Worm (Caenorhabditis elegans): ENCODE data around the gene srz-24.
A peak's percentile ranks its signal among the peaks of the same experiment; 100 is the strongest.

srz-24 gene

ce11 chrIV:4981027-4981426 lies at the start of gene srz-24:
srz-24 (minus strand) TSS chrIV:4981127.
- TF ChIP-seq efl-1 (optimal IDR thresholded peaks at IDR 0.05) (no peak), efl-1 (GFP tag; optimal IDR thresholded peaks at IDR 0.05 in 1 of 2) (peak in 1 of 2 experiments; percentile 57), snpc-4 (tag; optimal IDR thresholded peaks at IDR 0.05) (no peak), hlh-4 (tag; optimal IDR thresholded peaks at IDR 0.05) (peak; percentile 9)

DNA sequence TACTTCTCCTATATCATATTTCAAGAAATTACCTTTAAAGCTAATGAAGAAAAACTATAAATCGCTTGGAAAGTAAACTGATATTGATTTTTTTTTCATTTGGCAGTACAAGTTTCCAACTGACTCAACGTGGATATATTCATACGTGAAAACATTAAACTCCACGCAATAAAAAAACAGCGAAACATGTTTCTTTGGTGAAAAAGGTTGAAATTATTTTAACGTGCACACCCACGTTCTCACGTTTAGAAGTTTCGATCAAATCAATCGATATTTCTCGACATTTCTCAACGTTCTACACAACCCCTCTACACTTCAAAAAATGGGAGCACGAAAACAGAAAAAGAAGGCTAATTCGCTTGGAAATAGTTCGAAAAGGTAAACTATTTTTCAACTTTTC lies 48.1 kb upstream of the srz-24 start, which contains the start of the genes best-6 and C09B9.2:
Gene best-6 (minus strand): TSS at position 101 of the 400 bp plus-strand sequence.
Gene C09B9.2 (plus strand): TSS at position 314 of the 400 bp plus-strand sequence.
- TF ChIP-seq nhr-237 (tag; optimal IDR thresholded peaks at IDR 0.05) = no peak
- no peak for TF ChIP-seq snu-23 (GFP tag; optimal IDR thresholded peaks at IDR 0.05)
- TF ChIP-seq skn-1 (tag; optimal IDR thresholded peaks at IDR 0.05) = no peak
- no peak for TF ChIP-seq fos-1 (tag; optimal IDR thresholded peaks at IDR 0.05)
- TF ChIP-seq egl-27 (tag; optimal IDR thresholded peaks at IDR 0.05) = no peak
- no peak for TF ChIP-seq sptf-1 (tag; optimal IDR thresholded peaks at IDR 0.05)
- no peak for TF ChIP-seq aha-1 (tag; optimal IDR thresholded peaks at IDR 0.05)
- TF ChIP-seq isw-1 (GFP tag; IDR thresholded peaks at IDR 0.05) = no peak
- TF ChIP-seq nhr-90 (tag; optimal IDR thresholded peaks at IDR 0.05; ENCODE audit: poor library complexity) = no peak
- TF ChIP-seq hlh-4 (tag; optimal IDR thresholded peaks at IDR 0.05) = no peak
- TF ChIP-seq xbp-1 (tag; optimal IDR thresholded peaks at IDR 0.05) = no peak
- no peak for TF ChIP-seq ztf-11 (tag; optimal IDR thresholded peaks at IDR 0.05)
- no peak for TF ChIP-seq tlp-1 (tag; optimal IDR thresholded peaks at IDR 0.05)

DNA sequence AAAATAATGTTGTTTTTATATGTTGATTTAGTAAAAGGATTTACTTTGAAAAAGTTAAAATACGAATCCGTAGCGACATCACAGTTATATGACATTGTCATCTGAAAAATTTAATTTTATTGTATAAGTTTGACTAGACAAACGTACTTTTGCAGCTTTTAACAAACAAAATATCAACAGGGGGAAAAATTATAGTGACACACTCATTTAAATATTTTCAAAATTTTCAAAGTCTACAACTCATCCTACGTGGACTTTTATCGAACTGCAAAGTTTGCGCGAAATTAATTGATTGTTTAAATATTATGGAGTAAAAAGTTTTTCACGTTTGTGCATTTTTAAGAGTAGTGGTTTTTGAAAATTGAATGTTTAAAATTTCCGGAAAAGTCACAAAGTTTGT lies 44.7 kb upstream of the srz-24 start, which contains the start of gene C09B9.85:
Gene C09B9.85 (minus strand): TSS at position 101 of the 400 bp plus-strand sequence.
- TF ChIP-seq mab-9 (GFP tag; IDR thresholded peaks at IDR 0.05) = no peak
- TF ChIP-seq nhr-237 (tag; optimal IDR thresholded peaks at IDR 0.05) = no peak
- TF ChIP-seq nhr-76 (tag; optimal IDR thresholded peaks at IDR 0.05) = no peak
- TF ChIP-seq pag-3 (tag; optimal IDR thresholded peaks at IDR 0.05; ENCODE audit: borderline replicate concordance, insufficient read depth) = no peak
- no peak for TF ChIP-seq hlh-17 (GFP tag; optimal IDR thresholded peaks at IDR 0.05; ENCODE audit: borderline replicate concordance)
- TF ChIP-seq fos-1 (tag; optimal IDR thresholded peaks at IDR 0.05) = no peak
- TF ChIP-seq mdl-1 (tag; optimal IDR thresholded peaks at IDR 0.05) = no peak
- no peak for TF ChIP-seq sptf-1 (tag; optimal IDR thresholded peaks at IDR 0.05)
- TF ChIP-seq skn-1 (tag; optimal IDR thresholded peaks at IDR 0.05) = no peak
- TF ChIP-seq fkh-10 (GFP tag; optimal IDR thresholded peaks at IDR 0.05) = no peak

ce11 chrIV:5020533-5020932 lies 39.6 kb upstream of the srz-24 start, which contains the start of gene T28H11.8:
T28H11.8 (minus strand) TSS chrIV:5020633.
- TF ChIP-seq unc-98 (GFP tag; IDR thresholded peaks at IDR 0.05) (no peak), sup-37 (GFP tag; optimal IDR thresholded peaks at IDR 0.05) (no peak), C16A3.4 (tag; optimal IDR thresholded peaks at IDR 0.05) (no peak), skn-1 (tag; optimal IDR thresholded peaks at IDR 0.05) (no peak), vab-15 (tag; optimal IDR thresholded peaks at IDR 0.05) (no peak), lsy-2 (tag; optimal IDR thresholded peaks at IDR 0.05) (no peak), dsc-1 (tag; optimal IDR thresholded peaks at IDR 0.05) (no peak), tlp-1 (tag; optimal IDR thresholded peaks at IDR 0.05) (no peak), nhr-11 (tag; optimal IDR thresholded peaks at IDR 0.05) (no peak), nhr-47 (tag; optimal IDR thresholded peaks at IDR 0.05) (no peak), unc-62 (GFP tag; optimal IDR thresholded peaks at IDR 0.05) (no peak), C04F5.9 (tag; optimal IDR thresholded peaks at IDR 0.05) (no peak), rnt-1 (tag; optimal IDR thresholded peaks at IDR 0.05) (no peak), zag-1 (tag; optimal IDR thresholded peaks at IDR 0.05) (no peak), ceh-63 (GFP tag; optimal IDR thresholded peaks at IDR 0.05) (no peak), lin-14 (GFP tag; optimal IDR thresholded peaks at IDR 0.05) (no peak), ets-5 (GFP tag; IDR thresholded peaks at IDR 0.05) (no peak), pqm-1 (tag; optimal IDR thresholded peaks at IDR 0.05) (no peak)
